Fruit fly (Drosophila melanogaster) Kc167 (cell line): ENCODE results near the gene L2HGDH.

Experiments used
- Myc ChIP-seq: fragments of >200 bp; optimal IDR thresholded peaks from 2 replicates; lab custom pipeline; 2017; ENCODE audit warnings: missing external identifiers
- Sin3A ChIP-seq: fragments of >200 bp; optimal IDR thresholded peaks from 2 replicates; lab custom pipeline; 2018; ENCODE audit warnings: missing external identifiers
- insv ChIP-seq: fragments of >200 bp; optimal IDR thresholded peaks from 3 replicates; lab custom pipeline; 2018; ENCODE audit warnings: missing external identifiers
- psq ChIP-seq: fragments of >200 bp; optimal IDR thresholded peaks from 2 replicates; lab custom pipeline; 2017; ENCODE audit warnings: missing external identifiers

dm6 chr2L:18992196-18992595 is 17.9 kb upstream of the L2HGDH start, which contains the start of gene CG46465:
- TF ChIP-seq psq, result no peak
- no peak for TF ChIP-seq Myc
- no peak for TF ChIP-seq Sin3A (lab: Kevin White, UChicago)
- no peak for TF ChIP-seq insv (lab: Kevin White, UChicago)
